Worm (Caenorhabditis elegans): Measurements from ENCODE around the gene B0496.1.

The B0496.1 gene

DNA sequence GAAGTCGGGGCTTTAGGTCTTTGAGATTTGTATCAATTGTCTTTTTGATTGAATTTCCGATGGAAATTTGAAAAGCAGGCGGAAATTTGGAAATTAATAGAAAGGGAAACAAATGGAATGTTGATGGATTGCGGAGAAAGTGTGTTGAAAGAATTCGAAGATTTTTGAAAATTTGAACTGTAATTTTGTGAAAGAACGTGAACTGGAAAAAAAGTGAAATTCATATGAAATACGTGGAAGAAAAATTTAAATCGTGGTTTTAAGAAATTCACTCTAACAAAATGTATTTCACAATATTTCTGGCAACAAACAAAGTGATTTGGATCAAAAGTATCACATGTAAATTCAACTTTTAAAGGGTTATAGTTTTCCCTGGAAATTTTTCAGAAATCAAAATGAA is at the start of gene B0496.1:
TSS of gene B0496.1 (plus strand) at position 301 of the 400 bp plus-strand sequence.
- TF ChIP-seq dao-5 (tag; optimal IDR thresholded peaks at IDR 0.05) (no peak), him-1 (tag; optimal IDR thresholded peaks at IDR 0.05) (no peak), W03F9.2 (tag; optimal IDR thresholded peaks at IDR 0.05) (no peak)

DNA sequence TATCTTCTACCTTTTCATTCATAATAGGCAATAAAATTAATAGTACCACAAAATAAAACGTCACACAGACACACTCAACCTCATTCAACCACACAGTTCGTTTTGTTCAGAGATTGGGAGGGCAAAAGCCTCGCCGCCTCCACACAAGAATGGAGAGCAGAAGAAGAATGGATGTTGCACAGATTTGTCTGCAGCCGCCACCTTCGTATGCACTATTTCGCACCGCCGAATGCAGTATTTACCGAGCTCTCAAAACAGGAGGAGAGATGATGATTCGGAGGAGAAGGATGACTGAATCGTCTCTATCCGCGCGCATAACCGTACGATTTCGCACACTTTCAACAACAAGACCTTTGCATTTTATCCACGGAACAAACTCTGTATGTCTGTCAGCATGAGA is 48.6 kb upstream of the B0496.1 start:
- TF ChIP-seq W03F9.2 (tag; optimal IDR thresholded peaks at IDR 0.05) (no peak), him-1 (tag; optimal IDR thresholded peaks at IDR 0.05) (no peak), dao-5 (tag; optimal IDR thresholded peaks at IDR 0.05) (no peak)

DNA sequence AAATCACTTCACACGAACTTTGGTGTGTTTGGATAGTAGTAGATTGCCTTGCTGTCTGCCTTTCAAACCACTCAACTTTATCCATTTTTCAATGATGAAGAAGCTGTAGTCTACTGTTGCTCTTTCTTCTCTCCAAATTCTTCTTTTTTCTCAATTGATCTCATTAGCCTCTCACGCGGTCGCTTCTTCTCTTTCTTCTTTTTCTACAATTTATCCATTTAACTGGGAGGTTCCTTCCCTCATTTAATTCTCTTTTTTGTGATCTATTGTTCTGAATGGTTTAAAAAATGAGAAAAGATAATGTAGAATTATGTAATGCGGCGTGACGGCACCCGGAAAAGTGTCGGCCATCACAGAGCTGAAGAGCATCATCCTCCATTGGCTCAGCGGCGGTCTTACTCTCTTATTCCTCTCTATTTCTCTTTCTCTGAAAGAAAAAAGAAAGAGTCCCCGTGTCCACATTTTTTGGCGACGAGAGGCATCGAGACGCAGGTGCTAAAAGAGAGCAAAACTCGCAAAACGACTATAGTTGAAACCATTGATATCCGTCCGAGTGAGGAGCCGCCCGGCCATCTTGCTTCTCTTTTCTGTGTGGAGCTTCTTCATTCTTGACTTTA is 45.5 kb upstream of the B0496.1 start:
- TF ChIP-seq W03F9.2 (tag; optimal IDR thresholded peaks at IDR 0.05), result no peak
- TF ChIP-seq him-1 (tag; optimal IDR thresholded peaks at IDR 0.05), result peak; percentile 53

DNA sequence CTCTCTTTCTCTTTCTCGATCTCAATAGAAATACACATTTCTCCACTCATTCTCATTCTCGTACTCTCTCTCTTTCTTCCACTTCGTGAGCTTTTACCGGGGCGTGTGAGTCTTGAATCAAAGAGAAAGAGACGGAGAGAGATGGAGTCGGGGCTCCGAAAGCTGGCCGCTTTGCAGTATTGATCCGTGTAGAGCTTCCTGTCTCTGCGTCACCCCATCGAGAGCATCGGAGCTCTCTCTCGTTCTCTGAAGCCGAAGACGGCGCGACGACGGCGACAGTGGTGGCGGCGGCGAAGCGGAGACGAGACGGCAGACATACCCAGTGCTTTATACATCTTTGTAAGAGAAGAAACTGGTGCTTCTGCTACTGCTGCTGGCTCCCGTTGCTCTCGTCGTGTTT is 44.0 kb upstream of the B0496.1 start:
- peak; percentile 83 for TF ChIP-seq him-1 (tag; optimal IDR thresholded peaks at IDR 0.05)
- no peak for TF ChIP-seq dao-5 (tag; optimal IDR thresholded peaks at IDR 0.05)

DNA sequence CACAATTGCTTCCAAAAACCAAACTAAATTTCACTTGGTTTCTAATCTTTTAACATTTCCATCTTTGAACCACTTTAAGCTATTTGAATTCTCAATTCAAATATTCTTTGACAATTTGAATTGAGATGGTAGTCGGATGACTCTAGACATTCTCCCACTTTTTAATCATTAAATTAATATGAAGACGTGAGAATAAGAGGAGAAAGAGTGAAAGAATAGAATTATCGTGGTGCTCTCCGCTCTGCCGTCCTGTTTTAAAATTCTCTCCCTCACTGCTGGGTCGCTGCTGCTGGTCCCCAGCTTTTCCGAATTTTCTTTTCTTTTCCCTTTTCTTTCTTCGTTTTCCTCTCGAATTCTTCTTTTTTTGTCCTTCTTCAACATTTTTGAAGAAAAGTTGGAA is 42.7 kb upstream of the B0496.1 start:
- TF ChIP-seq W03F9.2 (tag; optimal IDR thresholded peaks at IDR 0.05), result no peak
- TF ChIP-seq him-1 (tag; optimal IDR thresholded peaks at IDR 0.05), result no peak
- TF ChIP-seq dao-5 (tag; optimal IDR thresholded peaks at IDR 0.05), result no peak

DNA sequence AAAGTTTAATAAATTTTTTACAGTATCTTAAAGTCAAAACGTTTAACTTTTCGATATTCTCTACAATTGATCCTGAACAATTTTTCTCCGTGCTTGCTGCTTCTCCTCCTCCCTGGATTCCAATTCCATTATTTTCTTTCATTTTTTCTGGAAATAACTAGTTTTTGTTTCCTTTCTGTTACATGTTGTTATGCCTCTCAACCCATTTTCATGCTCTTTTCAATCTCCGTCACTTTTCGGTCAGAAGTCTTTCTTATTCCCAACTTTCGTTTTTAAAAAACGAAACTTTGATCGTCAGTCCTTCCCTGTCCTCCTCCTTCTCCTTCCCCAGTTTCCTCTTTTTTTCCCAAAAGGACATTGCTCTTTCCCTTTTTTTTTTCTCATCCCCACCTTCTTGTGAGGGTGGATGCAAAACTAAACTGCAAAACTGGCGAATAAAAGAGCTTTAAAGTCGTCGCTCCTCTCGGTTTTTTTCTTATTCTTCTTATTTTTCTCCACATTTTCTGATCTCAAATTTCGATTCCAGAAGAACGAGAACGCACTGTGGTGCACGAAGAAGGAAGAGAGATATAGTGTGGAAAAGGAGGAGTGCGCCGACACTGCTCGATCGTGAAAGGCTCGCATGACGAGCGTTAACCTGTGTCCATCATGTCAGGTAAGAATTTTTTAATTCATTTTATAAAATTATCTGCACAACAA is 41.0 kb upstream of the B0496.1 start, which contains the start of the genes C48A7.16 and egl-19:
TSS of gene C48A7.16 (plus strand) at position 544 of the 699 bp plus-strand sequence.
TSS of gene egl-19 (plus strand) at position 649 of the 699 bp plus-strand sequence.
- TF ChIP-seq him-1 (tag; optimal IDR thresholded peaks at IDR 0.05) (no peak), dao-5 (tag; optimal IDR thresholded peaks at IDR 0.05) (no peak), W03F9.2 (tag; optimal IDR thresholded peaks at IDR 0.05) (no peak)

DNA sequence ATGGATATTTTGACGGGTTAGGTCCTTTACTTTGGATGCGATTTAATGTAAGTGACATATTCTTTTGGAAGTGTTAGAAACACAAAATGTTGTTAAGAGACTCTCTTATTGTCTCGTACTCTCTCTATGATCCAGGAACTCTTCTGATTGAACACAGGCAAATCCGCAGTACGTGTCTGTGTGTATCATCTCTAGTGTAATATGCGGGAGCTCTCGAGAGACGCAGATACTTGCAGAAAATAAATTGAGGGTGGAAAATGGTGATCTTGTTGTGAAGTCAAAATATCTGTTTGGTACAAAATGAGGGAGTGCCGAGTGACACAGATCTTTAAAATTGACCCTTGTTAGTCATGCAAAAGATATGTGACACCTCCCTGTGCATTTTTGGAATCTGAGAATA is 39.4 kb upstream of the B0496.1 start:
- TF ChIP-seq dao-5 (tag; optimal IDR thresholded peaks at IDR 0.05), result no peak
- no peak for TF ChIP-seq W03F9.2 (tag; optimal IDR thresholded peaks at IDR 0.05)
- TF ChIP-seq him-1 (tag; optimal IDR thresholded peaks at IDR 0.05), result no peak

DNA sequence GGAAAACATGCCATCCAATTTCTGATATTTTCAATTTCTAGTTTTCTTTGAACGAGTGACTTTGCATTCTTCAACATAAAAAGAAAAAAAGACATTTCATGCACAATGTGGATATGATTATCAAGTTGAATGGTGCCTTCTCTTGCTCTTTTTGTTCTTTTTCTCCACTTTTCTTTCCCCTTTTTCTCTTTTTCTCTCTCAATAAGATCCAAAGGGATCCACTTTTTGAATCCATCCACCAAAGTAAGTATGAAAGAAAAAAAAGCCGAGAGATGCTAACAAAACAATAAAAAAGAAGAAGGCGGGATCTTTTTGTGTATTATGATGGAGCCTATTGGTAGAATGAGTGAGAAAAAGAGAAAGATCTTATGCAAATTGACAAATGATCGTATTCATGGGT is 38.8 kb upstream of the B0496.1 start:
- TF ChIP-seq him-1 (tag; optimal IDR thresholded peaks at IDR 0.05) (no peak), W03F9.2 (tag; optimal IDR thresholded peaks at IDR 0.05) (no peak), dao-5 (tag; optimal IDR thresholded peaks at IDR 0.05) (no peak)

DNA sequence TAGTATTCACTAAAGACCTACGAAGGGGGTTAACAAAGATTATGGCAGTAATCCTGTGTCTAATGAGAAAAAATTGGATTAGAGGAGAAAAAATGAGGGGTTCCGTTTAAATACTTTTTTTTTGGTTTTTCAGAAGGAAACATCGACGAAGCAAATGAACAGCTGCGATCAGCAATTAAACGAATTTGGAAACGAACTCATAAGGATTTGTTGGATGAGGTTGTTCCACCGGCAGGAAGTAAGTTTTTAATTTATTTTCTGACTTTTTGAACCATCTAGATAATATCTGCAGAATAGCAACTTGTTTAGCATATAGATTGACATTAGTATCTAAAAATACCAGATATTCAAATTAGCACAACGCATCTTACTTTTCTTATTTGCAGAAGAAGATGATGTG is 32.5 kb upstream of the B0496.1 start:
- TF ChIP-seq him-1 (tag; optimal IDR thresholded peaks at IDR 0.05), result no peak
- TF ChIP-seq W03F9.2 (tag; optimal IDR thresholded peaks at IDR 0.05), result no peak
- no peak for TF ChIP-seq dao-5 (tag; optimal IDR thresholded peaks at IDR 0.05)

DNA sequence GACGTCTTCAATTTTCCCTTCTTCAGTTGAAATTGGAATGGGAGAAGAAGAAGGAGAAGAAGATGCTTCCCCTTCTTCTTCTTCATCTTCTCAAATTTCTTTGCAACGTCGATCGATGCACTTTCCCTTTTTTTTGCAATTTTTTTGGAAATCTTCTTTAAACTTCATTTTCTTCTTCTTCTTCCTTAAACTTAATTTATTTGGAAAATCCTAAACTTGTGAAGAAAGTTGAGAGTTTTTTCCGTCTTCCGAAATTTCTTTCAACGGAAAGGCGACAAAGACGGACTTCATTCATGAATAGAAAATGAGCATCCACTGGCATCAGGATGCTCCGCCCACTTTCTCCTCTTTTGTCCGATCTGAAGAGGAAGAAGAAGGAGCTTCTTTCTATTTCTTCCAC is 31.9 kb upstream of the B0496.1 start:
- TF ChIP-seq him-1 (tag; optimal IDR thresholded peaks at IDR 0.05) (no peak), dao-5 (tag; optimal IDR thresholded peaks at IDR 0.05) (no peak), W03F9.2 (tag; optimal IDR thresholded peaks at IDR 0.05) (no peak)

DNA sequence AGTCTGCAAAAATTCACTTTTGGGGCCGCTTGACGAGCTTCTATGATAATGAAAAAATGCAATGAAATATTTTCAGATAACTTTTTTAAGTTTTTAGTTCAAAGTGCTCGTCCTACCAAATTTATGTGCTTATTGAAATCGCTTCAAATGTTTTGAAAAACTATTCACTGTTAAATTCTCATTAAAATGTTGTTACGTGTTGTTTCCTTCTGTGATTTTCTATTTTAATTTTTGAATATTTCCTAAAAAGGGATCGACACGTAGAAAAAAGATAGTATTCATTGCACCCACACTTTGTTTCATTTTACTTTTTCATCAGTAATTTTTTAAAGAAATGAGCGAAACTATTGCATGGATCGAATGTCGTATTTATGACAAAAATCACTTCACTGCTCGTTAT is 27.3 kb upstream of the B0496.1 start, which contains the start of gene B0496.6:
TSS of gene B0496.6 (plus strand) at position 301 of the 400 bp plus-strand sequence.
- no peak for TF ChIP-seq W03F9.2 (tag; optimal IDR thresholded peaks at IDR 0.05)
- no peak for TF ChIP-seq him-1 (tag; optimal IDR thresholded peaks at IDR 0.05)
- TF ChIP-seq dao-5 (tag; optimal IDR thresholded peaks at IDR 0.05), result no peak

DNA sequence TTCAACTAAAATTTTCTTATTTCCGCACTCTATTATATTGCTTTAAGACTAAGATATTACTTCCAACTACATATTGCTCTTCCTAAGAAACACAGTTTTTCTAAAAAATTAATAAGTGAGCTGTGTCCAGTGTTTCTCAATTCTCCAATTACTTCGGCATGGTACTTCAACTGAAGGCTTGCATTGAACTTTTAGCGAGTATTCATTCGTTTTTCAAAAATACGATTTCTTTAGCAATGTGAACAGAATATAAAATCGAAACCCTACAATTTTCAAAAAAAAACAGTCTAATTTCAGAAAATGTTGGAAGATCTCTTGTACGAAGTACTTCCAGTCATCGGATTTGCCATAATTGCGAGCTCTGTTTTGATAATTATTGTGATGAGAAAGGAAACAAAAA is 25.2 kb upstream of the B0496.1 start, which contains the start of gene srtx-1:
TSS of gene srtx-1 (plus strand) at position 301 of the 400 bp plus-strand sequence.
- no peak for TF ChIP-seq dao-5 (tag; optimal IDR thresholded peaks at IDR 0.05)
- no peak for TF ChIP-seq him-1 (tag; optimal IDR thresholded peaks at IDR 0.05)
- no peak for TF ChIP-seq W03F9.2 (tag; optimal IDR thresholded peaks at IDR 0.05)

DNA sequence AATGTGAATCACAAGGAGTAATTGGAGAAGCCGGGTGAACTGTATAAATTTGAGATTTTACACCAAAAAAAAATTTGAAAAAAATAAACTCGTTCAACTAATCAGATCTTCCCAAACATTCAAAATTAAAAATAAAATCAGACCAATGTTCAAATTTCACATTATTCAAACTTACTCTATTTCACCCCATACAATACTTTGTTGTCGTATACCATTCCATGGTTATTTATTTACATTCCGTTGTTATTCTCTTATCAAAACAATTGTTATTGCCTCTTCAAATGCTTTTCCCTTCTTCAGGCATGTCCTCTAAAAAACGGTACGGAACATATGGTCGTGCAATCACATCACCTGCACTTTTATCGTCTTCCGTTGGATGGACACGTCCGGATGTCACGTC is 21.9 kb upstream of the B0496.1 start, which contains the start of gene unc-82:
TSS of gene unc-82 (plus strand) at position 301 of the 400 bp plus-strand sequence.
- TF ChIP-seq him-1 (tag; optimal IDR thresholded peaks at IDR 0.05), result no peak
- TF ChIP-seq W03F9.2 (tag; optimal IDR thresholded peaks at IDR 0.05), result no peak
- TF ChIP-seq dao-5 (tag; optimal IDR thresholded peaks at IDR 0.05), result no peak

DNA sequence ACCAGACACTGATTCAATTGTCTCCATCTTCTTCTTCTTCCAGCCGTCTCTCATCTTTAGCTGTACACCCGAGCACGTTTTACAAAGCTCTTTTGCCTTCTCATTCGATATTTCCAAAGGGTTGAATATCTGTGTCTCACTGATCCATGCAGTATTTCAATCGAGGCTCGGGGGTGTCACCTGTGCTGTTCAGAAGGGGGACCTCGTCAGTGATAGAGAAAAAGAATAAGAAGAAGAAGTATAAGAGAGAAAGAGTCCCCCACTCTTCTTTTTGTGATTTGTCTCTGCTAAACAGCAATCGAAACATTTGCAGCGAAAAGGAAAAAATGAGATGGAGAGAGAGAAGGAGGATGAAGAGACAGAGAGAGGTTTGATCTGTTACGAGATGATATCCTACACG is 20.0 kb upstream of the B0496.1 start:
- TF ChIP-seq dao-5 (tag; optimal IDR thresholded peaks at IDR 0.05) (no peak), W03F9.2 (tag; optimal IDR thresholded peaks at IDR 0.05) (no peak), him-1 (tag; optimal IDR thresholded peaks at IDR 0.05) (no peak)
